Fruit fly (Drosophila melanogaster) S2 (cell line): ENCODE data around the gene CG8960.

Experiments used
- CG8478 ChIP-seq: fragments of >200 bp; optimal IDR thresholded peaks from 2 replicates; lab custom pipeline; 2018
- CTCF ChIP-seq, 2 experiments: fragments of >200 bp; optimal IDR thresholded peaks; 2 replicates each; lab custom pipeline; 2018

DNA sequence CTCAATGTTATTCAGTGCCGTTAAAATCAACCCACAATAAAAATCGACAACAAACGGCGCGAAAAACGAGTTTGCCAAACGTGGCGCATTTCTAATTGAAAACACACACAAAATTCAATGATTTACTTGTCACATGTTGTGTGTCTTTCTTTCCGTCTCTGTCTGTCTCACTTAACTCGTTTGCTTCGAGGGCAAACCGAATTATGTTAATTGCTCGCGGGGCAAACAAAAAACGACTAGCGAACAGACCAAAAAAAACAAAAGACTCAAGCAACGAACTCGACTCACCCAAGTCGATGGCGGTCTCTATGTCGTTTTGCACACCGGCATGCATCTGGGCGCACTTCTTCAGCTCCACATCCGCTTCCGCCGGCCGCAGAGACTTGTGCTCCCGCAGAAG lies 37.0 kb upstream of the CG8960 start:
- no peak for TF ChIP-seq CTCF (optimal IDR thresholded peaks at IDR 0.05; lab: Kevin White, UChicago)
- TF ChIP-seq CG8478 (lab: Kevin White, UChicago): no peak
